Fruit fly (Drosophila melanogaster): ENCODE results near the gene Eaf6.

The Eaf6 gene

DNA sequence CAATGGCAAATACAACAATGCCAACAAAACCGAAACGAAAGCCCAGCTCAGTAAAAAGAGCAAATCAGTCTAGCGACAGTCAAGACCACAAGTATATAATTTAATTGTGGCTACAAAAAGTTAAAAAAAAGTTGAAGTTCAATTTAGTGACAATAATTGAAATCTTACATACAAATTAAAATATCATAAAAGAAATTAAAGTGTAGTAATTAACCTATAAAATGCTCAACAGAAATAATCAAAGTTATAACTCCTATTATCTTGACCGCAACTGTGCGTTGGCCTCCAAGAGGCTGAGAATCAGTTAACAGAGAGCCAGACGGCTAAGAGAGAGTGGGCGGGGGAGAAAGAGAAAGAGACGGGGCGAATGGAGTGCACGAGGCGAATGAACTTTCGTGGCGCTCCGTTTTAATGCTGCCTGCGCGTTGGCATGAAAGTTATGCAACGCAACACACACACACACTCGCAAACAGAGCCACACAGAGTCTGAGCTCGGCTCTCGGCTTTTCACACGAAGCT, 3.7 kb upstream of the Eaf6 start (continued):
- peak; percentile 85 for TF ChIP-seq grau (tag; optimal IDR thresholded peaks at IDR 0.05)
- TF ChIP-seq CG4617 (GFP tag; optimal IDR thresholded peaks at IDR 0.05; ENCODE audit: borderline replicate concordance) = peak; percentile 28
- peak; percentile 53 for TF ChIP-seq HmgZ (tag; optimal IDR thresholded peaks at IDR 0.05)
- TF ChIP-seq gt (GFP tag; IDR thresholded peaks at IDR 0.05) = peak; percentile 36; the same call in 1 of the 2 replicates
- TF ChIP-seq CG4282 (GFP tag; optimal IDR thresholded peaks at IDR 0.05) = no peak
- TF ChIP-seq CG43689 (GFP tag; IDR thresholded peaks at IDR 0.05) = peak; percentile 30; the same call in 1 of the 2 replicates
- peak; percentile 31 for TF ChIP-seq CG13123 (GFP tag; optimal IDR thresholded peaks at IDR 0.05)
- no peak for TF ChIP-seq CG6175 (GFP tag; IDR thresholded peaks at IDR 0.05)
- TF ChIP-seq pum (GFP tag; optimal IDR thresholded peaks at IDR 0.05) = peak; percentile 60
- TF ChIP-seq CG6272 (GFP tag; IDR thresholded peaks at IDR 0.05) = peak; percentile 37
- TF ChIP-seq disco-r (GFP tag; optimal IDR thresholded peaks at IDR 0.05) = peak; percentile 24
- TF ChIP-seq ac (GFP tag; optimal IDR thresholded peaks at IDR 0.05) = no peak
- TF ChIP-seq bsh (GFP tag; optimal IDR thresholded peaks at IDR 0.05) = peak; percentile 84 to 95
- peak; percentile 17 for TF ChIP-seq abd-A (tag; optimal IDR thresholded peaks at IDR 0.05)
- TF ChIP-seq CG8924 (tag; optimal IDR thresholded peaks at IDR 0.05) = peak; percentile 90
- TF ChIP-seq MESR4 (GFP tag; optimal IDR thresholded peaks at IDR 0.05) = no peak
- peak; percentile 43 for TF ChIP-seq CG12155 (GFP tag; optimal IDR thresholded peaks at IDR 0.05)
- peak; percentile 92 for TF ChIP-seq unpg (GFP tag; optimal IDR thresholded peaks at IDR 0.05)
- no peak for TF ChIP-seq CG34376 (GFP tag; optimal IDR thresholded peaks at IDR 0.05)
- peak; percentile 60; the same call in 1 of the 2 replicates for TF ChIP-seq ap (GFP tag; IDR thresholded peaks at IDR 0.05)
- TF ChIP-seq Dad (GFP tag; optimal IDR thresholded peaks at IDR 0.05) = peak; percentile 41
- no peak for TF ChIP-seq CG6683 (GFP tag; optimal IDR thresholded peaks at IDR 0.05)
- peak; percentile 70 for TF ChIP-seq Dek (tag; optimal IDR thresholded peaks at IDR 0.05)
- TF ChIP-seq Eip74EF (GFP tag; optimal IDR thresholded peaks at IDR 0.05) = peak in 1 of 2 experiments; percentile 89
- no peak for TF ChIP-seq crc (GFP tag; optimal IDR thresholded peaks at IDR 0.05)
- TF ChIP-seq CG10147 (GFP tag; optimal IDR thresholded peaks at IDR 0.05) = peak; percentile 72
- TF ChIP-seq CoRest (tag; optimal IDR thresholded peaks at IDR 0.05) = peak; percentile 88
- TF ChIP-seq ewg (GFP tag; optimal IDR thresholded peaks at IDR 0.05) = peak; percentile 69
- no peak for TF ChIP-seq HLH4C (GFP tag; IDR thresholded peaks at IDR 0.05; ENCODE audit: partially characterized antibody)
- no peak for TF ChIP-seq Dfd (GFP tag; optimal IDR thresholded peaks at IDR 0.05)
- peak; percentile 65 for TF ChIP-seq wor (GFP tag; IDR thresholded peaks at IDR 0.05)
- peak; percentile 95 for TF ChIP-seq CG31441 (GFP tag; IDR thresholded peaks at IDR 0.05)
- no peak for TF ChIP-seq gro (GFP tag; optimal IDR thresholded peaks at IDR 0.05)
- peak; percentile 83 for TF ChIP-seq Asciz (GFP tag; optimal IDR thresholded peaks at IDR 0.05)
- peak; percentile 41 for TF ChIP-seq CG12104 (GFP tag; optimal IDR thresholded peaks at IDR 0.05)
- peak; percentile 90 for TF ChIP-seq CG13424 (tag; optimal IDR thresholded peaks at IDR 0.05)
- peak; percentile 83 for TF ChIP-seq lbe (GFP tag; optimal IDR thresholded peaks at IDR 0.05)
- peak; percentile 62; the same call in 1 of the 3 replicates for TF ChIP-seq tgo (GFP tag; IDR thresholded peaks at IDR 0.05)
- no peak for TF ChIP-seq CG6791 (GFP tag; IDR thresholded peaks at IDR 0.05; ENCODE audit: partially characterized antibody)
- TF ChIP-seq CG3163 (GFP tag; optimal IDR thresholded peaks at IDR 0.05) = peak; percentile 68
- TF ChIP-seq lmd (GFP tag; IDR thresholded peaks at IDR 0.05) = peak; percentile 55
- peak; percentile 93 for TF ChIP-seq CG11696 (GFP tag; IDR thresholded peaks at IDR 0.05)
- peak; percentile 92 for TF ChIP-seq CG2678 (tag; optimal IDR thresholded peaks at IDR 0.05)
- TF ChIP-seq Deaf1 (tag; optimal IDR thresholded peaks at IDR 0.05) = peak; percentile 93
- TF ChIP-seq prd (optimal IDR thresholded peaks at IDR 0.05) = no peak
- TF ChIP-seq prd (GFP tag; IDR thresholded peaks at IDR 0.05) = peak; percentile 76
- peak; percentile 88 for TF ChIP-seq so (GFP tag; IDR thresholded peaks at IDR 0.05)
- no peak for TF ChIP-seq bbx (GFP tag; IDR thresholded peaks at IDR 0.05; ENCODE audit: partially characterized antibody)
- TF ChIP-seq CG15601 (tag; optimal IDR thresholded peaks at IDR 0.05) = peak; percentile 94
- no peak for TF ChIP-seq CG17359 (tag; optimal IDR thresholded peaks at IDR 0.05)
